Fruit fly (Drosophila melanogaster): Measurements from ENCODE around the gene Deaf1.

The Deaf1 gene

dm6 chr3L:19807103-19807502, 10.9 kb upstream of the Deaf1 start, which contains the start of the genes CG14104 and Kap-alpha1:
Gene CG14104 (minus strand): TSS chr3L:19807199.
Gene Kap-alpha1 (plus strand): TSS chr3L:19807232.
- TF ChIP-seq N (GFP tag; optimal IDR thresholded peaks at IDR 0.05) (peak; percentile 47), Rel (GFP tag; optimal IDR thresholded peaks at IDR 0.05) (no peak), Rel (tag; optimal IDR thresholded peaks at IDR 0.05) (peak; percentile 28), brk (GFP tag; optimal IDR thresholded peaks at IDR 0.05) (no peak), CrebA (GFP tag; optimal IDR thresholded peaks at IDR 0.05; ENCODE audit: borderline replicate concordance) (no peak), Vsx2 (GFP tag; optimal IDR thresholded peaks at IDR 0.05; ENCODE audit: partially characterized antibody) (no peak), Hnf4 (GFP tag; optimal IDR thresholded peaks at IDR 0.05) (no peak), OdsH (GFP tag; optimal IDR thresholded peaks at IDR 0.05) (no peak), Sp1 (GFP tag; optimal IDR thresholded peaks at IDR 0.05) (no peak), h (GFP tag; optimal IDR thresholded peaks at IDR 0.05) (no peak), lola (GFP tag; optimal IDR thresholded peaks at IDR 0.05) (no peak), HLH106 (tag; optimal IDR thresholded peaks at IDR 0.05) (no peak), rgr (GFP tag; optimal IDR thresholded peaks at IDR 0.05) (no peak), woc (GFP tag; optimal IDR thresholded peaks at IDR 0.05) (no peak), Dif (GFP tag; optimal IDR thresholded peaks at IDR 0.05; ENCODE audit: partially characterized antibody) (no peak), Myc (optimal IDR thresholded peaks at IDR 0.05) (peak; percentile 11), sage (GFP tag; optimal IDR thresholded peaks at IDR 0.05) (no peak), Abd-B (GFP tag; optimal IDR thresholded peaks at IDR 0.05) (no peak), Jra (GFP tag; optimal IDR thresholded peaks at IDR 0.05) (no peak)

dm6 chr3L:19807521-19807920, 10.5 kb upstream of the Deaf1 start:
- TF ChIP-seq CrebA (GFP tag; optimal IDR thresholded peaks at IDR 0.05; ENCODE audit: borderline replicate concordance) (no peak), HLH106 (tag; optimal IDR thresholded peaks at IDR 0.05) (no peak), Vsx2 (GFP tag; optimal IDR thresholded peaks at IDR 0.05; ENCODE audit: partially characterized antibody) (no peak), usp (GFP tag; optimal IDR thresholded peaks at IDR 0.05) (no peak), sv (GFP tag; optimal IDR thresholded peaks at IDR 0.05) (no peak), woc (GFP tag; optimal IDR thresholded peaks at IDR 0.05) (no peak)

dm6 chr3L:19812491-19812890, 5.5 kb upstream of the Deaf1 start:
- TF ChIP-seq CG32264 (GFP tag; optimal IDR thresholded peaks at IDR 0.05) (no peak), foxo (GFP tag; optimal IDR thresholded peaks at IDR 0.05) (no peak), h (GFP tag; optimal IDR thresholded peaks at IDR 0.05) (no peak), OdsH (GFP tag; optimal IDR thresholded peaks at IDR 0.05) (no peak), Dif (GFP tag; optimal IDR thresholded peaks at IDR 0.05; ENCODE audit: partially characterized antibody) (no peak), dsf (GFP tag; optimal IDR thresholded peaks at IDR 0.05; ENCODE audit: borderline replicate concordance) (no peak), dl (GFP tag; optimal IDR thresholded peaks at IDR 0.05; ENCODE audit: insufficient read depth in 1 of 2, partially characterized antibody in 2 of 2) (no peak), Hnf4 (GFP tag; optimal IDR thresholded peaks at IDR 0.05) (no peak)

- TF ChIP-seq tai (GFP tag; optimal IDR thresholded peaks at IDR 0.05) (no peak), lola (GFP tag; optimal IDR thresholded peaks at IDR 0.05) (no peak), HLH106 (tag; optimal IDR thresholded peaks at IDR 0.05) (no peak), brk (GFP tag; optimal IDR thresholded peaks at IDR 0.05) (no peak)
Measured at dm6 chr3L:19813075-19813903, 4.7 kb upstream of the Deaf1 start, which contains the start of gene Cyp305a1. Gene Cyp305a1 (minus strand): TSS chr3L:19813339.

- TF ChIP-seq Sp1 (GFP tag; optimal IDR thresholded peaks at IDR 0.05) (peak; percentile 39), pan (optimal IDR thresholded peaks at IDR 0.05) (no peak), fru (GFP tag; optimal IDR thresholded peaks at IDR 0.05) (no peak), Abd-B (GFP tag; optimal IDR thresholded peaks at IDR 0.05) (no peak), N (GFP tag; optimal IDR thresholded peaks at IDR 0.05) (peak; percentile 39), ey (GFP tag; optimal IDR thresholded peaks at IDR 0.05) (peak; percentile 15), psq (GFP tag; optimal IDR thresholded peaks at IDR 0.05) (peak; percentile 10), CrebA (GFP tag; optimal IDR thresholded peaks at IDR 0.05; ENCODE audit: borderline replicate concordance) (no peak), Rel (GFP tag; optimal IDR thresholded peaks at IDR 0.05) (no peak), Rel (tag; optimal IDR thresholded peaks at IDR 0.05) (peak; percentile 42), OdsH (GFP tag; optimal IDR thresholded peaks at IDR 0.05) (peak; percentile 8)
Measured at dm6 chr3L:19815472-19816150, 2.4 kb upstream of the Deaf1 start, which contains the start of gene cyc. Gene cyc (minus strand): TSS chr3L:19815938.
